Worm (Caenorhabditis elegans) whole organism, young adult: ENCODE data around the gene F32D8.1.

Source experiments
- B0336.3 ChIP-seq: fragments of 200-800 bp; sonication (Bioruptor generic); IDR thresholded peaks from 2 replicates; pipeline ENCODE4 v1.3.6; 2022; ENCODE audit warnings: missing genetic modification characterization, missing compliant biosample characterization
- F10E7.11 ChIP-seq: sonication (generic microtip); optimal IDR thresholded peaks from 2 replicates; lab custom pipeline; 2017; ENCODE audit warnings: mild to moderate bottlenecking, missing genetic modification characterization, moderate library complexity, missing compliant biosample characterization
- F37B4.10 ChIP-seq: fragments of 200-800 bp; sonication (Bioruptor generic); IDR thresholded peaks from 2 replicates; pipeline ENCODE4 v1.3.6; 2022; ENCODE audit warnings: missing genetic modification characterization, missing compliant biosample characterization
- F57C9.4 ChIP-seq: sonication (generic microtip); optimal IDR thresholded peaks from 2 replicates; lab custom pipeline; 2017; ENCODE audit warnings: mild to moderate bottlenecking, missing genetic modification characterization, missing compliant biosample characterization
- T07F8.4 ChIP-seq: sonication (generic microtip); optimal IDR thresholded peaks from 2 replicates; lab custom pipeline; 2016; ENCODE audit warnings: mild to moderate bottlenecking, missing genetic modification characterization, moderate library complexity, missing compliant biosample characterization
- Y53G8AR.9 ChIP-seq: fragments of 200-800 bp; sonication (Bioruptor generic); conservative IDR thresholded peaks from 2 replicates; pipeline ENCODE4 v1.3.6; 2022; ENCODE audit warnings: missing genetic modification reagents, missing genetic modification characterization, missing compliant biosample characterization
- Y95B8A.8 ChIP-seq: fragments of 200-800 bp; sonication (Bioruptor generic); IDR thresholded peaks from 2 replicates; pipeline ENCODE4 v1.3.6; 2022; ENCODE audit warnings: missing genetic modification reagents, missing genetic modification characterization, missing compliant biosample characterization
- ama-1 ChIP-seq, 3 experiments: fragments of 150-350 bp in 1 of 3; sonication (generic microtip) in 2 of 3; optimal IDR thresholded peaks; 2 replicates each; lab custom pipeline; 2014 to 2018; ENCODE audit warnings: missing biosample characterization in 2 of 3, missing genetic modification characterization in 2 of 3, missing genetic modification reagents in 2 of 3
- aptf-3 ChIP-seq: fragments of 200-800 bp; sonication (Bioruptor generic); IDR thresholded peaks from 2 replicates; pipeline ENCODE4 v1.3.6; 2022; ENCODE audit warnings: missing genetic modification characterization, missing compliant biosample characterization
- attf-5 ChIP-seq: fragments of 200-800 bp; sonication (Bioruptor generic); optimal IDR thresholded peaks from 2 replicates; lab custom pipeline; 2018; ENCODE audit warnings: mild to moderate bottlenecking, missing genetic modification characterization, missing compliant biosample characterization
- bed-1 ChIP-seq: fragments of 200-800 bp; sonication (Bioruptor generic); IDR thresholded peaks from 2 replicates; pipeline ENCODE4 v1.3.6; 2022; ENCODE audit warnings: missing genetic modification reagents, missing genetic modification characterization, missing compliant biosample characterization
- ccch-3 ChIP-seq: fragments of 200-800 bp; sonication (Bioruptor generic); optimal IDR thresholded peaks from 2 replicates; lab custom pipeline; 2018; ENCODE audit warnings: mild to moderate bottlenecking, missing genetic modification characterization, missing compliant biosample characterization
- cebp-1 ChIP-seq, 2 experiments: fragments of 200-800 bp in 1 of 2; sonication (Bioruptor generic) in 1 of 2; sonication (generic microtip) in 1 of 2; IDR thresholded peaks in 1 of 2; optimal IDR thresholded peaks in 1 of 2; 2 replicates each; pipeline versions ENCODE4 v1.3.6 to Lab custom; 2017 to 2022; ENCODE audit warnings: missing compliant biosample characterization in 2 of 2, missing genetic modification characterization in 2 of 2, mild to moderate bottlenecking in 1 of 2, missing genetic modification reagents in 1 of 2, moderate library complexity in 1 of 2
- cebp-2 ChIP-seq: fragments of 200-800 bp; sonication (Bioruptor generic); IDR thresholded peaks from 2 replicates; pipeline ENCODE4 v1.3.6; 2022; ENCODE audit warnings: missing genetic modification characterization, missing compliant biosample characterization
- ceh-27 ChIP-seq: fragments of 200-800 bp; sonication (Bioruptor generic); optimal IDR thresholded peaks from 2 replicates; lab custom pipeline; 2018; ENCODE audit warnings: mild to moderate bottlenecking, missing genetic modification characterization, moderate library complexity, missing compliant biosample characterization
- ceh-58 ChIP-seq: fragments of 200-800 bp; sonication (Bioruptor generic); IDR thresholded peaks from 2 replicates; pipeline ENCODE4 v1.3.6; 2022; ENCODE audit warnings: missing genetic modification characterization, missing compliant biosample characterization
- ceh-91 ChIP-seq: fragments of 200-800 bp; sonication (Bioruptor generic); IDR thresholded peaks from 2 replicates; pipeline ENCODE4 v1.3.6; 2022; ENCODE audit warnings: missing genetic modification reagents, missing genetic modification characterization, missing compliant biosample characterization
- chd-7 ChIP-seq: sonication (generic microtip); optimal IDR thresholded peaks from 2 replicates; lab custom pipeline; 2016; ENCODE audit warnings: mild to moderate bottlenecking, missing genetic modification characterization, moderate library complexity, missing compliant biosample characterization
- die-1 ChIP-seq: sonication (generic microtip); optimal IDR thresholded peaks from 2 replicates; lab custom pipeline; 2016; ENCODE audit warnings: missing genotype, mild to moderate bottlenecking, missing genetic modification characterization, missing compliant biosample characterization
- egl-18 ChIP-seq: fragments of 200-800 bp; sonication (Bioruptor generic); IDR thresholded peaks from 2 replicates; pipeline ENCODE4 v1.3.6; 2022; ENCODE audit warnings: missing genetic modification reagents, missing genetic modification characterization, missing compliant biosample characterization
- fkh-3 ChIP-seq: sonication (generic microtip); optimal IDR thresholded peaks from 2 replicates; lab custom pipeline; 2016; ENCODE audit warnings: mild to moderate bottlenecking, missing genetic modification characterization, missing compliant biosample characterization
- hlh-26 ChIP-seq: fragments of 200-800 bp; sonication (Bioruptor generic); conservative IDR thresholded peaks from 2 replicates; pipeline ENCODE4 v1.3.6; 2022; ENCODE audit warnings: missing genetic modification reagents, missing genetic modification characterization, missing compliant biosample characterization
- lag-1 ChIP-seq: fragments of 200-800 bp; sonication (Bioruptor generic); IDR thresholded peaks from 2 replicates; pipeline ENCODE4 v1.3.6; 2022; ENCODE audit warnings: missing genetic modification reagents, missing genetic modification characterization, missing compliant biosample characterization
- let-526 ChIP-seq: fragments of 200-800 bp; sonication (Bioruptor generic); IDR thresholded peaks from 2 replicates; pipeline ENCODE4 v1.3.6; 2022; ENCODE audit warnings: missing genetic modification reagents, missing genetic modification characterization, missing compliant biosample characterization
- let-607 ChIP-seq, 2 experiments: fragments of 200-800 bp in 1 of 2; sonication (Bioruptor generic) in 1 of 2; sonication (generic microtip) in 1 of 2; optimal IDR thresholded peaks; 2 replicates each; lab custom pipeline; 2016 to 2018; ENCODE audit warnings: mild to moderate bottlenecking in 2 of 2, missing compliant biosample characterization in 2 of 2, missing genetic modification characterization in 2 of 2, moderate library complexity in 2 of 2, missing genotype in 1 of 2
- lin-40 ChIP-seq: sonication (generic microtip); optimal IDR thresholded peaks from 2 replicates; lab custom pipeline; 2016; ENCODE audit warnings: missing genetic modification characterization, mild to moderate bottlenecking, missing compliant biosample characterization, missing genotype, missing genetic modification reagents
- lir-1 ChIP-seq: fragments of 200-800 bp; sonication (Bioruptor generic); conservative IDR thresholded peaks from 2 replicates; pipeline ENCODE4 v1.3.6; 2022; ENCODE audit warnings: missing genetic modification reagents, missing genetic modification characterization, missing compliant biosample characterization
- lsy-27 ChIP-seq: sonication (generic microtip); optimal IDR thresholded peaks from 2 replicates; lab custom pipeline; 2017; ENCODE audit warnings: missing genetic modification characterization, mild to moderate bottlenecking, missing compliant biosample characterization, antibody characterized with exemption, missing genotype, borderline replicate concordance; ENCODE audit not compliant: insufficient read depth
- madf-10 ChIP-seq: sonication (generic microtip); optimal IDR thresholded peaks from 2 replicates; lab custom pipeline; 2016; ENCODE audit warnings: mild to moderate bottlenecking, missing genetic modification characterization, missing compliant biosample characterization
- madf-3 ChIP-seq: fragments of 200-800 bp; sonication (Bioruptor generic); IDR thresholded peaks from 2 replicates; pipeline ENCODE4 v1.3.6; 2022; ENCODE audit warnings: missing genetic modification reagents, missing genetic modification characterization, missing compliant biosample characterization
- nfya-1 ChIP-seq: sonication (generic microtip); optimal IDR thresholded peaks from 2 replicates; lab custom pipeline; 2017; ENCODE audit warnings: antibody characterized with exemption, missing compliant biosample characterization, missing genetic modification characterization, borderline replicate concordance; ENCODE audit not compliant: insufficient read depth
- nfya-2 ChIP-seq: fragments of 200-800 bp; sonication (Bioruptor generic); IDR thresholded peaks from 2 replicates; pipeline ENCODE4 v1.3.6; 2022; ENCODE audit warnings: missing genetic modification reagents, missing genetic modification characterization, missing compliant biosample characterization
- nhr-120 ChIP-seq: fragments of 200-800 bp; sonication (Bioruptor generic); IDR thresholded peaks from 2 replicates; pipeline ENCODE4 v1.3.6; 2022; ENCODE audit warnings: missing genetic modification characterization, missing compliant biosample characterization
- nhr-27 ChIP-seq: fragments of 200-800 bp; sonication (Bioruptor generic); optimal IDR thresholded peaks from 2 replicates; lab custom pipeline; 2018; ENCODE audit warnings: mild to moderate bottlenecking, missing genetic modification characterization, moderate library complexity, missing compliant biosample characterization
- pha-4 ChIP-seq: fragments of 150-350 bp; sonication (generic microtip); optimal IDR thresholded peaks from 2 replicates; lab custom pipeline; 2014; ENCODE audit warnings: missing biosample characterization, missing genetic modification reagents, missing genetic modification characterization
- sea-2 ChIP-seq: fragments of 200-800 bp; sonication (Bioruptor generic); IDR thresholded peaks from 2 replicates; pipeline ENCODE4 v1.3.6; 2022; ENCODE audit warnings: missing genetic modification characterization, missing compliant biosample characterization
- sptf-2 ChIP-seq: fragments of 200-800 bp; sonication (Bioruptor generic); optimal IDR thresholded peaks from 2 replicates; lab custom pipeline; 2018; ENCODE audit warnings: mild to moderate bottlenecking, missing genetic modification characterization, missing compliant biosample characterization
- tbx-9 ChIP-seq: sonication (generic microtip); optimal IDR thresholded peaks from 2 replicates; lab custom pipeline; 2016; ENCODE audit warnings: borderline replicate concordance, missing genetic modification characterization, inconsistent platforms, missing compliant biosample characterization
- tlf-1 ChIP-seq: fragments of 200-800 bp; sonication (Bioruptor generic); optimal IDR thresholded peaks from 2 replicates; lab custom pipeline; 2018; ENCODE audit warnings: mild to moderate bottlenecking, missing genetic modification characterization, missing compliant biosample characterization
- zfh-2 ChIP-seq: fragments of 200-800 bp; sonication (Bioruptor generic); conservative IDR thresholded peaks from 2 replicates; pipeline ENCODE4 v1.3.6; 2022; ENCODE audit warnings: missing genetic modification reagents, missing genetic modification characterization, missing compliant biosample characterization
- ztf-18 ChIP-seq: sonication (generic microtip); optimal IDR thresholded peaks from 2 replicates; lab custom pipeline; 2016; ENCODE audit warnings: missing genotype, mild to moderate bottlenecking, missing genetic modification characterization, missing compliant biosample characterization
- ztf-3 ChIP-seq: fragments of 200-800 bp; sonication (Bioruptor generic); optimal IDR thresholded peaks from 2 replicates; lab custom pipeline; 2018; ENCODE audit warnings: mild to moderate bottlenecking, missing genetic modification characterization, missing compliant biosample characterization

Gene F32D8.1

DNA sequence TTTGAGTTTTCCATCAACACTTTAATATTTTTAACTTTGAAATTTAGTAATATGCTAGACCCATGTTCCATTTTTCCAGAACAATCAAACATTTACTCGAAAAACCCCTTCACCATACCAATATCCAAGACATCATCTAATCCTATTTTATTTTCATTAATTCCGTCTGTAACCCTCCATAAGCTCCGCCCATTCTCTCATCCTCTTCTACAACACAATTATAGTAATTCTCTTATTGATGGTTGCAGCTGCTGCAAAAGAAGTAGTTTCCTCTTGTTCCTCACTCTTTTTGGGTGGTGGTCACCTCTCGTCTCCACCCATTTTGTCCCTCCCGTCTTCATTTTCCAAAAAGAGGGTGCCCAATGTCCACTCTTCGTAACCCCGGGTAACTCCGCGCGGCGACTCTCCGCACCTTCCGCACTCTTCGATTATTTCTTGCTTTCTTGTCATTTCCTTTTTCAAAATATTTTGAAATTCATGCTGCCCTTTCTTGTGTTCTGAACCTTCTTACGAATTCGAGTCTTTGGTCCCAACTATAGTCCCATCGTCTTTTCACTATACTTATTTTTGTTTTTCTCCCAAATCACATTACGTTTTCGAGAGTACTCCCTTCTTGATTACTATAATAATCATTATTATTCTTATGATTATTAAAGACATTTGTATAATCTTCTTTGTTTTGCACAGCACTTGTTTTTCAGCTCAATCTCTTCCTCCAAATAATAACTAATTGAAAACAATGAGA is at the start of gene F32D8.1:
Gene F32D8.1 (plus strand): TSS at position 695 of the 745 bp plus-strand sequence.
- no peak for TF ChIP-seq B0336.3 (GFP tag; lab: Robert Waterston, UW)
- no peak for TF ChIP-seq ceh-27 (GFP tag; lab: Kevin White, UChicago)
- TF ChIP-seq cebp-1 (GFP tag; IDR thresholded peaks at IDR 0.05; lab: Robert Waterston, UW): no peak
- TF ChIP-seq cebp-1 (tag; optimal IDR thresholded peaks at IDR 0.05; lab: Kevin White, UChicago): no peak
- TF ChIP-seq nhr-120 (GFP tag; lab: Robert Waterston, UW): no peak
- no peak for TF ChIP-seq die-1 (tag; lab: Kevin White, UChicago)
- TF ChIP-seq Y95B8A.8 (GFP tag; lab: Robert Waterston, UW): no peak
- no peak for TF ChIP-seq F57C9.4 (tag; lab: Kevin White, UChicago)
- TF ChIP-seq let-526 (GFP tag; lab: Robert Waterston, UW): no peak
- TF ChIP-seq bed-1 (GFP tag; lab: Robert Waterston, UW): no peak
- no peak for TF ChIP-seq cebp-2
- no peak for TF ChIP-seq F37B4.10 (GFP tag; lab: Robert Waterston, UW)
- no peak for TF ChIP-seq lsy-27 (tag; lab: Kevin White, UChicago)
- no peak for TF ChIP-seq sea-2
- no peak for TF ChIP-seq ceh-58 (GFP tag; lab: Robert Waterston, UW)
- no peak for TF ChIP-seq ama-1 (optimal IDR thresholded peaks at IDR 0.05; lab: Kevin White, UChicago)
- TF ChIP-seq ama-1 (GFP tag; optimal IDR thresholded peaks at IDR 0.05; lab: Kevin White, UChicago): no peak
- TF ChIP-seq zfh-2 (GFP tag; lab: Robert Waterston, UW): no peak
- TF ChIP-seq fkh-3 (tag; lab: Kevin White, UChicago): no peak
- TF ChIP-seq nfya-2 (GFP tag; lab: Robert Waterston, UW): no peak
- no peak for TF ChIP-seq ceh-91 (GFP tag; lab: Robert Waterston, UW)
- TF ChIP-seq let-607 (tag; optimal IDR thresholded peaks at IDR 0.05; lab: Kevin White, UChicago): no peak

DNA sequence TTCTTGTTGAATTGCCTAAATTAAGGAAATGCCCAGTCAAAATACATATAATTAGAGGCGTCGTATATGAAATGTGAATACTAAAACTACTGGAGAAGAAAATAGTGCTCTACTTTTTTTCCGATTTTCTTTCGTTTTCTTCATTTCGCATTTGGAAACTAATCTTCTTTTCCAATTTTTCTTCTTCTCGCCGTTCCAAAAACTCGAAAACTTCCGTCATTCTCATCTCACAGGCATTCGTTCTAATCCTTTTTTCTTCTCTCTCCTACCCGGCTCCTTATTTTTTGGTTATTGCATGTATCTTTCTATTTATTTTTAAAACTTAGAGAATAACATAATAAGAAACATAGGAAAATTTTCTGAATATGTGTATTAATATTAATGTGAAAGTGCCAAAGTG is 47.8 kb upstream of the F32D8.1 start:
- no peak for TF ChIP-seq sptf-2 (GFP tag; lab: Kevin White, UChicago)
- TF ChIP-seq nhr-27 (tag; lab: Kevin White, UChicago): no peak
- TF ChIP-seq, all 124 proteins: peak for 0

DNA sequence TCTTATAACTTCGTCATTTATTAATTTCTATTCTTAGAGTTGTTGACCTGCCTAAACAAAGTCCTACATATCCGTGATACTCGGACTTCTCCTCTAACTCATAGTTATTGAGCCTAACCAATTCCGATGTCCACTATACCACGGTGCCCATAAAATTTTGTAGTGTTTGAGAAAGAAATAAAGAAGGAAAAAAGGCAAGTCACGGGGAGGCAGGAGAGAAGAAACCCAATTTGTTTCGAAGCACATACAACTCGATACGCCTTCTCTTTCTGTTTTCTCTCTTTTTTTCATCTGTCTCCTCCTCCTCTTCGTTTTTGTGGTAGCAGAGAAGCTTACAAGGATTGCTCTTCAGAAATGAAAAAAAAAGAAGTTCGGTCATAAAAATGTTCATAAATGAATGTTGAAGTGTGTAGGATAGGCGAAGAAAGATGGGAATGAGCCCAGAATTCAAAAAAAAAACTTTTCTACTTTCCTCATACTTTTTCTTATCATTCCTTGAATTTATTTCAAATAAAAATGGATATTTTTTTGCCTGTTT is 45.9 kb upstream of the F32D8.1 start:
- TF ChIP-seq T07F8.4 (no peak), madf-10 (tag; lab: Kevin White, UChicago) (no peak), chd-7 (tag; lab: Kevin White, UChicago) (no peak), ccch-3 (GFP tag; lab: Kevin White, UChicago) (no peak), nfya-2 (GFP tag; lab: Robert Waterston, UW) (no peak), hlh-26 (no peak), attf-5 (GFP tag; lab: Kevin White, UChicago) (no peak), ztf-18 (tag; lab: Kevin White, UChicago) (no peak)

DNA sequence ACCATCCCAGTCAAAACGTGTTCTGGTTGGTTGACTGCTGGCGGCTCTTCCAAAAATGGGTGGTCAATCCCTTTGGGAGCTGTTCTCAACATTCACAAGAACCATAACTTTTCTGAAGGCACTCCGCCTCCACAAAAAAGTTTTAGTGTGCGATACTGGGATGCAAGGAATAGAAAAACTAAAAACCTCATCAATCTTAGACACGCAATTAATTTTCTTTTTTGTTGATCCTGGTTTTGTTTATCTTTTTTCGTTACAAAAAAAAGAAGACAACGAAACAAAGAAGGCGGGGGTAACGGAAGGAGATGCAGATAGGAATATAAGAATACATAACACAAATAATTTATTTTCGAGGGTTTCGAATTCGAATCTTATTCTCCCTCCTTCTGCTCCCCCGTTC is 42.4 kb upstream of the F32D8.1 start:
- TF ChIP-seq tlf-1 (GFP tag; lab: Kevin White, UChicago): no peak
- no peak for TF ChIP-seq nfya-1
- no peak for TF ChIP-seq aptf-3
- TF ChIP-seq madf-3 (GFP tag; lab: Robert Waterston, UW): no peak
- TF ChIP-seq tbx-9 (tag; lab: Kevin White, UChicago): no peak
- TF ChIP-seq egl-18 (GFP tag; lab: Robert Waterston, UW): no peak
- TF ChIP-seq attf-5 (GFP tag; lab: Kevin White, UChicago): no peak
- TF ChIP-seq lir-1 (GFP tag; lab: Robert Waterston, UW): no peak
- TF ChIP-seq lsy-27 (tag; lab: Kevin White, UChicago): no peak
- TF ChIP-seq pha-4: no peak
- TF ChIP-seq lin-40: no peak
- TF ChIP-seq ztf-3: no peak
- no peak for TF ChIP-seq F10E7.11 (tag; lab: Kevin White, UChicago)
- TF ChIP-seq chd-7 (tag; lab: Kevin White, UChicago): no peak
- TF ChIP-seq lag-1: no peak
- TF ChIP-seq Y53G8AR.9 (GFP tag; lab: Robert Waterston, UW): no peak
